Worm (Caenorhabditis elegans) whole organism, late embryonic: ENCODE measurements around the gene W04E12.5.

Source experiments
- ceh-9 ChIP-seq: sonication (generic microtip); optimal IDR thresholded peaks from 2 replicates; lab custom pipeline; 2016; ENCODE audit warnings: mild to moderate bottlenecking, missing genetic modification characterization, inconsistent platforms, missing compliant biosample characterization
- fkh-10 ChIP-seq: fragments of 150-350 bp; optimal IDR thresholded peaks from 2 replicates; lab custom pipeline; 2014; ENCODE audit warnings: missing biosample characterization, missing genetic modification reagents, missing genetic modification characterization
- hlh-8 ChIP-seq: sonication (generic microtip); optimal IDR thresholded peaks from 2 replicates; lab custom pipeline; 2016; ENCODE audit warnings: missing genotype, missing genetic modification characterization, missing compliant biosample characterization
- madf-2 ChIP-seq: sonication (generic microtip); optimal IDR thresholded peaks from 2 replicates; lab custom pipeline; 2017; ENCODE audit warnings: missing genetic modification characterization, missing compliant biosample characterization

DNA sequence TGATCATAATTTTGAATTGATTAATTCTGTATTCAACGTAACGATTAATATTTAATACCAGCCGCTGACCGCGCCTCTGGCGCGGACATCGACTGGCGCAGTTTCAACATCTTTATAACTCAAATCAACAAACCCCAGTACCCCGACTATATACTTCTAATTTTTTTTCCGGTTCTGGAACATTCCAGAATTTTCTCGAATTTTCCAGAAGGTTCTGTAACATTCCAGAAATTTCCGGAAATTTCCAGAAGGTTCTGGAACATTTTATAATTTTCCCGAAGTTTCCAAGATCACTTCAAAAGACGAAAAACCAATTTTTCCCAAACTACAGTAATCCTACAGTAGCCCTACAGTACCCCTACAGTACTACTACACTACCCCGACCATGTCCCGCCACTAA, 33.3 kb downstream of the W04E12.5 start:
- TF ChIP-seq hlh-8 (tag; lab: Kevin White, UChicago) (no peak), madf-2 (tag; lab: Kevin White, UChicago) (no peak), ceh-9 (tag; lab: Kevin White, UChicago) (no peak), fkh-10 (GFP tag; lab: Kevin White, UChicago) (no peak)
